Worm (Caenorhabditis elegans) whole organism, mixed stage, embryonic: ENCODE results near the gene srxa-18.
A peak's percentile ranks its signal among the peaks of the same experiment; 100 is the strongest.

Experiments
- M03D4.4 ChIP-seq: sonication (generic microtip); optimal IDR thresholded peaks from 2 replicates; lab custom pipeline; 2017; ENCODE audit warnings: mild to moderate bottlenecking, missing genetic modification characterization, missing compliant biosample characterization
- bed-3 ChIP-seq: fragments of 200-800 bp; sonication (Bioruptor generic); optimal IDR thresholded peaks from 3 replicates; lab custom pipeline; 2018; ENCODE audit warnings: mild to moderate bottlenecking, missing genetic modification characterization, moderate library complexity, missing compliant biosample characterization
- blmp-1 ChIP-seq: fragments of 150-350 bp; optimal IDR thresholded peaks from 2 replicates; lab custom pipeline; 2014; ENCODE audit warnings: missing biosample characterization, missing genetic modification characterization
- ceh-39 ChIP-seq: fragments of 150-350 bp; optimal IDR thresholded peaks from 2 replicates; lab custom pipeline; 2014; ENCODE audit warnings: missing biosample characterization, missing genetic modification characterization
- ceh-83 ChIP-seq: fragments of 200-800 bp; sonication (Bioruptor generic); optimal IDR thresholded peaks from 2 replicates; lab custom pipeline; 2018; ENCODE audit warnings: mild to moderate bottlenecking, missing genetic modification characterization, missing compliant biosample characterization
- ces-1 ChIP-seq: fragments of 150-350 bp; optimal IDR thresholded peaks from 2 replicates; lab custom pipeline; 2014; ENCODE audit warnings: missing biosample characterization, missing genetic modification reagents, missing genetic modification characterization
- cnd-1 ChIP-seq: fragments of 200-800 bp; sonication (Bioruptor generic); optimal IDR thresholded peaks from 2 replicates; lab custom pipeline; 2018; ENCODE audit warnings: mild to moderate bottlenecking, missing genetic modification characterization, missing compliant biosample characterization
- elt-1 ChIP-seq: sonication (generic microtip); optimal IDR thresholded peaks from 2 replicates; lab custom pipeline; 2017; ENCODE audit warnings: missing genetic modification characterization, mild to moderate bottlenecking, missing compliant biosample characterization, antibody characterized with exemption, moderate library complexity, borderline replicate concordance; ENCODE audit not compliant: insufficient read depth
- elt-3 ChIP-seq: fragments of 150-350 bp; optimal IDR thresholded peaks from 2 replicates; lab custom pipeline; 2014; ENCODE audit warnings: missing biosample characterization, missing genetic modification characterization
- flh-1 ChIP-seq: fragments of 200-800 bp; sonication (Bioruptor generic); optimal IDR thresholded peaks from 2 replicates; lab custom pipeline; 2018; ENCODE audit warnings: mild to moderate bottlenecking, missing genetic modification characterization, moderate library complexity, missing compliant biosample characterization
- ham-2 ChIP-seq: fragments of 200-800 bp; sonication (Bioruptor generic); optimal IDR thresholded peaks from 2 replicates; lab custom pipeline; 2018; ENCODE audit warnings: mild to moderate bottlenecking, missing genetic modification characterization, missing compliant biosample characterization
- hlh-1 ChIP-seq: fragments of 150-350 bp; optimal IDR thresholded peaks from 2 replicates; lab custom pipeline; 2014; ENCODE audit warnings: missing biosample characterization, missing genetic modification reagents, missing genetic modification characterization
- lin-13 ChIP-seq: fragments of 150-350 bp; optimal IDR thresholded peaks from 2 replicates; lab custom pipeline; 2014; ENCODE audit warnings: missing biosample characterization, missing genetic modification characterization
- lin-32 ChIP-seq: fragments of 200-800 bp; sonication (Bioruptor generic); optimal IDR thresholded peaks from 2 replicates; lab custom pipeline; 2018; ENCODE audit warnings: mild to moderate bottlenecking, missing genetic modification characterization, missing compliant biosample characterization
- lsy-2 ChIP-seq: fragments of 150-350 bp; optimal IDR thresholded peaks from 2 replicates; lab custom pipeline; 2014; ENCODE audit warnings: missing biosample characterization, missing genetic modification characterization
- mab-5 ChIP-seq: fragments of 150-350 bp; optimal IDR thresholded peaks from 2 replicates; lab custom pipeline; 2014; ENCODE audit warnings: missing biosample characterization, missing genetic modification characterization
- mep-1 ChIP-seq: fragments of 150-350 bp; optimal IDR thresholded peaks from 2 replicates; lab custom pipeline; 2017; ENCODE audit warnings: missing biosample characterization, missing genetic modification reagents, missing genetic modification characterization, inconsistent platforms
- mls-2 ChIP-seq: sonication (generic microtip); optimal IDR thresholded peaks from 2 replicates; lab custom pipeline; 2016; ENCODE audit warnings: mild to moderate bottlenecking, missing genetic modification characterization, moderate library complexity, missing compliant biosample characterization
- nhr-2 ChIP-seq: fragments of 150-350 bp; optimal IDR thresholded peaks from 2 replicates; lab custom pipeline; 2014; ENCODE audit warnings: missing biosample characterization, missing genetic modification characterization
- nhr-237 ChIP-seq: fragments of 150-350 bp; optimal IDR thresholded peaks from 2 replicates; lab custom pipeline; 2014; ENCODE audit warnings: missing biosample characterization, missing genetic modification characterization
- nhr-28 ChIP-seq: fragments of 150-350 bp; optimal IDR thresholded peaks from 2 replicates; lab custom pipeline; 2014; ENCODE audit warnings: missing biosample characterization, missing genetic modification characterization
- nhr-76 ChIP-seq: sonication (generic microtip); optimal IDR thresholded peaks from 2 replicates; lab custom pipeline; 2017; ENCODE audit warnings: missing biosample characterization, missing genetic modification characterization
- pha-4 ChIP-seq: fragments of 150-350 bp; optimal IDR thresholded peaks from 2 replicates; lab custom pipeline; 2018; ENCODE audit warnings: missing biosample characterization, missing genetic modification reagents, missing genetic modification characterization
- sptf-1 ChIP-seq: sonication (generic microtip); optimal IDR thresholded peaks from 2 replicates; lab custom pipeline; 2017; ENCODE audit warnings: mild to moderate bottlenecking, missing genetic modification characterization, moderate library complexity, missing compliant biosample characterization
- unc-120 ChIP-seq: sonication (generic microtip); optimal IDR thresholded peaks from 2 replicates; lab custom pipeline; 2017; ENCODE audit warnings: missing genetic modification characterization, missing compliant biosample characterization; ENCODE audit not compliant: poor library complexity, severe bottlenecking
- unc-39 ChIP-seq: fragments of 150-350 bp; optimal IDR thresholded peaks from 2 replicates; lab custom pipeline; 2014; ENCODE audit warnings: missing biosample characterization, missing genetic modification characterization
- unc-62 ChIP-seq: fragments of 150-350 bp; optimal IDR thresholded peaks from 2 replicates; lab custom pipeline; 2014; ENCODE audit warnings: missing biosample characterization, missing genetic modification reagents, missing genetic modification characterization
- zip-8 ChIP-seq: fragments of 150-350 bp; optimal IDR thresholded peaks from 2 replicates; lab custom pipeline; 2014; ENCODE audit warnings: missing biosample characterization, missing genetic modification characterization
- ztf-11 ChIP-seq: fragments of 150-350 bp; optimal IDR thresholded peaks from 2 replicates; lab custom pipeline; 2014; ENCODE audit warnings: missing biosample characterization, missing genetic modification characterization

The srxa-18 gene

DNA sequence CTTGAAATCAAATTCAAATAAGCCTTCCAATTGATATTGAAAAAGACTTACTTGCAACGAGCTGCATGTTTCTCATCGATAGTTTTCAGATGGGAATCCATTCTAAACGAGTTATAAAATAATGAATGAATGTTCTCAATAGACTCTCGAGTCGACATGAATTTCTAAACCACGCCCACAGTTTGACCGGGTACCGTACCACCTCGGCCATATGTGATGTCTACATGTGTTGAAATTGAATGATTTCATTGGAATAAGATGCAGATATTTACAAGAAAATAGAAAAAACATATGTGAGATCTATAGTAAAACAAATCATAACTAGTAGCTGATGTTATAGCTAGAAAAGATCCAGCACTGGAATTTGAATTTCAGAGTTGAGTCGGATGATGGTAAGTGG, 30.3 kb downstream of the srxa-18 start, which contains the start of gene R04B5.7:
R04B5.7 (minus strand) TSS at position 101 of the 400 bp plus-strand sequence.
- TF ChIP-seq unc-39 (tag; lab: Kevin White, UChicago): no peak
- no peak for TF ChIP-seq lin-13 (tag; lab: Kevin White, UChicago)
- no peak for TF ChIP-seq unc-120 (tag; lab: Kevin White, UChicago)
- no peak for TF ChIP-seq pha-4 (tag; lab: Kevin White, UChicago)
- no peak for TF ChIP-seq flh-1 (GFP tag; lab: Kevin White, UChicago)
- TF ChIP-seq hlh-1 (tag; lab: Kevin White, UChicago): no peak
- no peak for TF ChIP-seq nhr-237 (tag; lab: Kevin White, UChicago)
- no peak for TF ChIP-seq nhr-2 (tag; lab: Kevin White, UChicago)
- no peak for TF ChIP-seq ham-2 (GFP tag; lab: Kevin White, UChicago)
- TF ChIP-seq ztf-11: no peak
- TF ChIP-seq lsy-2 (tag; lab: Kevin White, UChicago): no peak
- TF ChIP-seq ceh-39: no peak
- TF ChIP-seq nhr-76 (tag; lab: Kevin White, UChicago): no peak
- no peak for TF ChIP-seq zip-8
- TF ChIP-seq elt-3 (tag; lab: Kevin White, UChicago): no peak

DNA sequence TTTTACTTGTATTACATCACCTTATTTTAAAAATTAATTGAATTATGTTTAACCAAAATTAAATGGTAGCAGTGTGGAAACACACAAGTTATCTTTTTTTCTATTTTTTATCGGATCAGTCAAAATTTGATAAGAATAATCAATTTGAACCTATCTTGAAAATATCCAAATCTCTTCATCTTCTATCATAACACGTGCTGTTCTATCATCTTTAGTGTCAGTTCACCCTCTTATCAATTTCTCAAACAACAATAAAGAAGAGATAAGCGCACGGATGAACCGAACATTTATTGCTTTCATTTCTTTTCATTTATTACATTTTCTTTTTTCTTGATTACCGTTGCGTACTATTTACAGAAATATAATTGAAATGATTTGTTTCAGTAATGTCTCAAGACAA, 33.7 kb downstream of the srxa-18 start, which contains the start of gene R04B5.5:
R04B5.5 (plus strand) TSS at position 378 of the 400 bp plus-strand sequence.
- TF ChIP-seq mab-5 (tag; lab: Kevin White, UChicago) (no peak), sptf-1 (tag; lab: Kevin White, UChicago) (no peak), ztf-11 (no peak), hlh-1 (tag; lab: Kevin White, UChicago) (no peak), elt-1 (tag; lab: Kevin White, UChicago) (peak; percentile 30), unc-62 (GFP tag; lab: Kevin White, UChicago) (peak; percentile 62), mls-2 (tag; lab: Kevin White, UChicago) (no peak), M03D4.4 (tag; lab: Kevin White, UChicago) (no peak), lin-32 (GFP tag; lab: Kevin White, UChicago) (no peak), elt-3 (tag; lab: Kevin White, UChicago) (peak; percentile 86), lin-13 (tag; lab: Kevin White, UChicago) (no peak), ces-1 (no peak), cnd-1 (no peak), ceh-39 (no peak), ceh-83 (GFP tag; lab: Kevin White, UChicago) (no peak), lsy-2 (tag; lab: Kevin White, UChicago) (no peak), blmp-1 (no peak), flh-1 (GFP tag; lab: Kevin White, UChicago) (no peak)

DNA sequence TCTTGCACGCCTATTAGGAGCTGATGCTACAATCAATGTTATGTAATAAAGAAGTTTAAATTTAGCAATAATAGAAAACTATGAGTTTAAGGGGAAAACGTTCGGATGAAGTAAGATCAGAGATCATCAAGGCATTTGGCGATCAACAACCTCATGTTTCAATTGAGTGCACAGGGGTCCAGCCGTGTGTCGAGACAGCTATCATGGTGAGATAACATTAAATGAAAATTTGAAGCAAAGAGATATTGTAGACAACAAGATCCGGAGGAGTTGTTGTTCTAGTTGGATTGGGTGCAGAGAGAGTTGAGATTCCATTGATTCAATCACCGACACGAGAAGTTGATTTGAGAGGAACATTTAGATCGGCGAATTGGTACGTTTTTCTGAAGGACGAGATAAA, 34.7 kb downstream of the srxa-18 start:
- TF ChIP-seq hlh-1 (tag; lab: Kevin White, UChicago) (peak; percentile 52), ztf-11 (no peak)
- TF ChIP-seq, all 35 proteins: peak for 1

DNA sequence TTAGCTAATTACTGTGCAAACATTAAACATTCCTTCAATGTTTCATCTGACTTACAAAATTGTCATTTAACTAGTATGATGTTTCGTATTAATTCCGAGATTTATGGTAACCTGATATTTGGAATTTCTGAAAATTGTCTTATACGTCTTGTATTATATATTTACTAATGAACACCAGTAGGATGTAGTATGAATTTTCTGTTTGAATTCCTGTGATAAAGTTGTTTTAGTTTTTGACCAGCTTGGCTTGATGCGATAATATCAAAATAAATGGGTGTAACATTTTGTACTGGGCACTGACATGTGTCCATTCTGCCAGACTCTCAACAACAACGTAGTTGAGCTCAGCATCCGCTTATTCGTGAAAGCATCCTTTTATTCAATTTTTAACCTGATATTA, 35.9 kb downstream of the srxa-18 start, which contains the start of gene R04B5.6:
R04B5.6 (plus strand) TSS at position 301 of the 400 bp plus-strand sequence.
- TF ChIP-seq lsy-2 (tag; lab: Kevin White, UChicago): no peak
- TF ChIP-seq pha-4 (tag; lab: Kevin White, UChicago): no peak
- peak; percentile 6 for TF ChIP-seq hlh-1 (tag; lab: Kevin White, UChicago)
- no peak for TF ChIP-seq ces-1

DNA sequence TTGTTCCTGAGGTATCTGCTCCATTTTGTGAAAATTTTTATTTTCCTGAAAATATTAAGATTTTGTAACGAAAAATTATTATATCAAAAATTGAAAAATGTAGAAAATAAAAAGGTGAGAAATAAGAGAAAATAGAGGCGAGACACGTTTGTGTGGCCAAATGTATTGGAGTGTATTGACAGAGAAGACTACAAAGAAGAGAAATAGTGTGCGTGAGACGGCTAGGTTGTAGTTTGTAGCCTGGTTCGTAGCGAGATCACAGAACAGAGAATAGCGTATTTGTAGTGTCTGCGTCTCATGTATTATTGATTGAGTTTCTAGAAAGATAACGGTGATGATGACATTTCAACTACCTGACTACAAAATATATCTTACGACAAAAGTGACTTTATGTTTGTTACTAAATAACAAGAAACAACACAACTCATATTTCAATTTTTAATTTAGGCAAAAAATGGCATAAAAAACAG, 36.8 kb downstream of the srxa-18 start, which contains the start of gene nhr-12:
nhr-12 (minus strand) TSS at position 51 of the 470 bp plus-strand sequence.
- TF ChIP-seq mep-1 (tag; lab: Kevin White, UChicago) (peak; percentile 13), nhr-28 (peak; percentile 50), mab-5 (tag; lab: Kevin White, UChicago) (no peak)

DNA sequence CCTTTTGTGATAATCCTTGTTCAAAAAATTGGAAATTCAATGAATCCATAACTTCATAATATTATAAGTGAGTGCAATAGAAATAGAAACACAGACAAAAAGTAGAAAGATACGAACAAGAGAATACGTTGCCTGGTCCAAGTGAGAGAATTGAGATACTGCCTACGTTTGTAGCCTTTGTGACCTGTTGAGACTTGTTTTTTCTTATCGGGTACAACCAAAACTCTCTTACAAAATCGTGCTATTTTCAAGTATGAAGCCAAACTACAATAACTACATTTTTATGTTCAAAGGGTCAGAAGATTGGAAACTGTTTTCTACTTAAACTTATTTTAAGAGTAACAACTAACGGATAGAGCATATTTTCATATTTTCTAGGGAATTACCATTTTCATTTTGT, 39.2 kb downstream of the srxa-18 start, which contains the start of gene nhr-205:
nhr-205 (minus strand) TSS at position 141 of the 400 bp plus-strand sequence.
- TF ChIP-seq unc-39 (tag; lab: Kevin White, UChicago): no peak
- no peak for TF ChIP-seq unc-120 (tag; lab: Kevin White, UChicago)
- TF ChIP-seq bed-3 (GFP tag; lab: Kevin White, UChicago): no peak
- no peak for TF ChIP-seq ces-1
- TF ChIP-seq blmp-1: no peak
- no peak for TF ChIP-seq lin-13 (tag; lab: Kevin White, UChicago)
- TF ChIP-seq sptf-1 (tag; lab: Kevin White, UChicago): no peak
